Worm (Caenorhabditis elegans): ENCODE data around the gene F47B10.5.

DNA sequence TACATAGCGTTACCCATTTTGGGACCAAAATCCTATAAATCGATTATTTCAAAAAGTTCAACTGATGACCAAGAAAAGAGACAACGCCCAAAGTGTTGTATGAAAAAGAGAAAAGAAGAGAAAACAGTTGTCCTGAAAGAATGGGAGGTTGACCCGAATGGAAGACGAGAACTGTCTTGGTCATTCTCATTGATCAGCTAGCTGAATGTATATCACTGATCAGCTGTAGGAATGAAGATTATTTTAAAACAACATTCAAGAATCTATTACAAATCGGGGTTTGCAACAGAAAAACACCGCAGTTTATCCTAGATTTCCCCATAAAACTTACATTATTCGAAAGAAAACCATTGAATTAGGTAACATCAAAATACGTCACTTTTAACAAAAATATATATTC, at the start of gene F47B10.5:
- TF ChIP-seq saeg-2 (GFP tag; IDR thresholded peaks at IDR 0.05) (no peak), unc-62 (GFP tag; optimal IDR thresholded peaks at IDR 0.05 in 1 of 2) (no peak), unc-62 (tag; optimal IDR thresholded peaks at IDR 0.05) (no peak), nhr-76 (tag; optimal IDR thresholded peaks at IDR 0.05) (no peak), dmd-9 (GFP tag; IDR thresholded peaks at IDR 0.05) (no peak), aly-2 (tag; optimal IDR thresholded peaks at IDR 0.05) (no peak), ces-1 (GFP tag; optimal IDR thresholded peaks at IDR 0.05) (no peak), unc-39 (tag; optimal IDR thresholded peaks at IDR 0.05) (no peak)

Measured in whole organism, L4 larva.